Fruit fly (Drosophila melanogaster): ENCODE data around the gene CG14641.

The CG14641 gene

dm6 chr3R:4281119-4281861 lies 49.1 kb upstream of the CG14641 start (continued):
- TF ChIP-seq pho (GFP tag; optimal IDR thresholded peaks at IDR 0.05) (no peak), CG3838 (GFP tag; optimal IDR thresholded peaks at IDR 0.05) (no peak), Adf1 (GFP tag; IDR thresholded peaks at IDR 0.05) (peak; percentile 78), ERR (GFP tag; optimal IDR thresholded peaks at IDR 0.05) (peak; percentile 25), cg (GFP tag; optimal IDR thresholded peaks at IDR 0.05) (no peak), Hey (tag; optimal IDR thresholded peaks at IDR 0.05) (no peak), CG9437 (GFP tag; optimal IDR thresholded peaks at IDR 0.05) (no peak), CG7556 (GFP tag; optimal IDR thresholded peaks at IDR 0.05) (no peak), nerfin-2 (GFP tag; IDR thresholded peaks at IDR 0.05; ENCODE audit: partially characterized antibody) (no peak), amos (GFP tag; IDR thresholded peaks at IDR 0.05; ENCODE audit: partially characterized antibody) (no peak), tna (GFP tag; IDR thresholded peaks at IDR 0.05; ENCODE audit: partially characterized antibody) (peak; percentile 8; the same call in 1 of the 2 replicates), gsb (GFP tag; IDR thresholded peaks at IDR 0.05) (no peak), CG2202 (tag; optimal IDR thresholded peaks at IDR 0.05) (no peak), grau (tag; optimal IDR thresholded peaks at IDR 0.05) (no peak), Tbp (GFP tag; optimal IDR thresholded peaks at IDR 0.05) (no peak), CG6791 (GFP tag; IDR thresholded peaks at IDR 0.05; ENCODE audit: partially characterized antibody) (no peak), lab (GFP tag; optimal IDR thresholded peaks at IDR 0.05) (peak; percentile 41), CG34422 (GFP tag; IDR thresholded peaks at IDR 0.05) (no peak), bcd (GFP tag; optimal IDR thresholded peaks at IDR 0.05) (no peak), Antp (GFP tag; optimal IDR thresholded peaks at IDR 0.05) (no peak), CG14710 (tag; optimal IDR thresholded peaks at IDR 0.05) (no peak), rib (GFP tag; IDR thresholded peaks at IDR 0.05) (no peak), CG2875 (GFP tag; optimal IDR thresholded peaks at IDR 0.05) (no peak), vnd (GFP tag; IDR thresholded peaks at IDR 0.05; ENCODE audit: partially characterized antibody) (no peak), eyg (GFP tag; optimal IDR thresholded peaks at IDR 0.05) (no peak), Med (GFP tag) (peak; percentile 63), Hr51 (GFP tag; optimal IDR thresholded peaks at IDR 0.05) (peak in 1 of 2 experiments; percentile 66), C15 (GFP tag; IDR thresholded peaks at IDR 0.05) (no peak), Lpt (GFP tag; optimal IDR thresholded peaks at IDR 0.05) (no peak), H2.0 (GFP tag; IDR thresholded peaks at IDR 0.05) (no peak), cwo (GFP tag; optimal IDR thresholded peaks at IDR 0.05) (no peak), CG2120 (GFP tag; optimal IDR thresholded peaks at IDR 0.05) (no peak), ato (GFP tag; IDR thresholded peaks at IDR 0.05; ENCODE audit: partially characterized antibody) (no peak), Hmr (GFP tag; optimal IDR thresholded peaks at IDR 0.05) (no peak), pzg (GFP tag; optimal IDR thresholded peaks at IDR 0.05) (peak; percentile 7), CG14860 (GFP tag; IDR thresholded peaks at IDR 0.05; ENCODE audit: partially characterized antibody) (no peak), dati (GFP tag; IDR thresholded peaks at IDR 0.05) (no peak), CG6689 (GFP tag; IDR thresholded peaks at IDR 0.05) (0 out of 2 replicates have a peak, but pooled peaks have one; percentile 8), hkb (optimal IDR thresholded peaks at IDR 0.05) (no peak), hkb (GFP tag; IDR thresholded peaks at IDR 0.05) (no peak), HLH3B (GFP tag; IDR thresholded peaks at IDR 0.05) (no peak), Elba2 (GFP tag; optimal IDR thresholded peaks at IDR 0.05) (no peak), Sox100B (GFP tag; optimal IDR thresholded peaks at IDR 0.05) (no peak), Rfx (GFP tag; IDR thresholded peaks at IDR 0.05) (no peak), prd (optimal IDR thresholded peaks at IDR 0.05) (no peak), prd (GFP tag; IDR thresholded peaks at IDR 0.05) (no peak), Dip2 (GFP tag; IDR thresholded peaks at IDR 0.05) (no peak), Nf-YA (GFP tag; IDR thresholded peaks at IDR 0.05) (no peak), run (tag; optimal IDR thresholded peaks at IDR 0.05) (no peak), CG4282 (GFP tag; optimal IDR thresholded peaks at IDR 0.05) (no peak)

Data from whole organism, embryonic.